Worm (Caenorhabditis elegans) whole organism, young adult: Measurements from ENCODE around the gene F41E6.1.

Experiments used
- F33H1.4 ChIP-seq: fragments of 200-800 bp; sonication (Bioruptor generic); IDR thresholded peaks from 2 replicates; pipeline ENCODE4 v1.3.6; 2022; ENCODE audit warnings: missing genetic modification reagents, missing genetic modification characterization, missing compliant biosample characterization
- Y53F4B.3 ChIP-seq: fragments of 200-800 bp; sonication (Bioruptor generic); IDR thresholded peaks from 2 replicates; pipeline ENCODE4 v1.3.6; 2022; ENCODE audit warnings: missing genetic modification reagents, missing genetic modification characterization, missing compliant biosample characterization
- athp-1 ChIP-seq: sonication (generic microtip); optimal IDR thresholded peaks from 2 replicates; lab custom pipeline; 2017; ENCODE audit warnings: mild to moderate bottlenecking, missing genetic modification characterization, missing compliant biosample characterization
- die-1 ChIP-seq: sonication (generic microtip); optimal IDR thresholded peaks from 2 replicates; lab custom pipeline; 2016; ENCODE audit warnings: missing genotype, mild to moderate bottlenecking, missing genetic modification characterization, missing compliant biosample characterization
- lin-35 ChIP-seq, 3 experiments: fragments of 150-350 bp in 2 of 3; sonication (generic microtip) in 1 of 3; optimal IDR thresholded peaks; 2 replicates each; lab custom pipeline; 2014 to 2018; ENCODE audit warnings: missing biosample characterization in 3 of 3, missing genetic modification characterization in 3 of 3, missing genetic modification reagents in 3 of 3
- lsl-1 ChIP-seq: fragments of 200-800 bp; sonication (Bioruptor generic); optimal IDR thresholded peaks from 2 replicates; lab custom pipeline; 2018; ENCODE audit warnings: mild to moderate bottlenecking, missing genetic modification characterization, moderate library complexity, missing compliant biosample characterization
- nfya-1 ChIP-seq: sonication (generic microtip); optimal IDR thresholded peaks from 2 replicates; lab custom pipeline; 2017; ENCODE audit warnings: antibody characterized with exemption, missing compliant biosample characterization, missing genetic modification characterization, borderline replicate concordance; ENCODE audit not compliant: insufficient read depth
- pha-4 ChIP-seq: fragments of 150-350 bp; sonication (generic microtip); optimal IDR thresholded peaks from 2 replicates; lab custom pipeline; 2014; ENCODE audit warnings: missing biosample characterization, missing genetic modification reagents, missing genetic modification characterization
- snpc-4 ChIP-seq, 5 experiments: fragments of 150-350 bp in 1 of 5; sonication (generic microtip) in 4 of 5; optimal IDR thresholded peaks; 2 replicates each; lab custom pipeline; 2014 to 2018; ENCODE audit warnings: missing genetic modification characterization in 5 of 5, missing biosample characterization in 3 of 5, antibody characterized with exemption in 2 of 5, mild to moderate bottlenecking in 2 of 5, missing compliant biosample characterization in 2 of 5, missing genotype in 2 of 5, moderate library complexity in 2 of 5, missing genetic modification reagents in 1 of 5
- tbp1 ChIP-seq: fragments of 200-800 bp; sonication (Bioruptor generic); optimal IDR thresholded peaks from 2 replicates; lab custom pipeline; 2018; ENCODE audit warnings: mild to moderate bottlenecking, missing genetic modification characterization, missing compliant biosample characterization
- unc-62 ChIP-seq: fragments of 150-350 bp; optimal IDR thresholded peaks from 2 replicates; lab custom pipeline; 2014; ENCODE audit warnings: missing biosample characterization, missing genetic modification reagents, missing genetic modification characterization
- zfh-2 ChIP-seq: fragments of 200-800 bp; sonication (Bioruptor generic); conservative IDR thresholded peaks from 2 replicates; pipeline ENCODE4 v1.3.6; 2022; ENCODE audit warnings: missing genetic modification reagents, missing genetic modification characterization, missing compliant biosample characterization
- ztf-3 ChIP-seq: fragments of 200-800 bp; sonication (Bioruptor generic); optimal IDR thresholded peaks from 2 replicates; lab custom pipeline; 2018; ENCODE audit warnings: mild to moderate bottlenecking, missing genetic modification characterization, missing compliant biosample characterization

DNA sequence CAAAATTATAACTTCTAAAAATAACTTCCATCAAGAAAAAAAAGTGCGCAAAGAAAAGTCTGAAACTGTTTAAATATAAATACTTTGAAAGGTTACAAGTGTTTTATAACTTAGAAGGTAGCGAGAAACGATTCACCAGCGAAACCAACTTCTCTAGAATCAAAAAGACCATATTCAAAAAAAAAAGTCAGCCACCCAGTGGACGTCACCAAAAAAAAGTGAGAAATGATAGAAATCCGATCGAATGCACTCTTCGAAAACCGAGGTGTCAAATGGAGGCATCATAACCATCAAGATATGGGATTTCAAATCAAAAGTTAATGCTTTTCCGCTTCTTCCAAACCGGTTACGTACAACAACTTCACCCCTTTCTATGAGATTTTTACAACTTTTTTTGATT, 35.9 kb upstream of the F41E6.1 start:
- TF ChIP-seq athp-1 (tag; lab: Kevin White, UChicago), result no peak
- no peak for TF ChIP-seq pha-4 (tag; lab: Kevin White, UChicago)
- TF ChIP-seq lin-35 (GFP tag; optimal IDR thresholded peaks at IDR 0.05; lab: Kevin White, UChicago), result no peak
- TF ChIP-seq zfh-2, result no peak
- no peak for TF ChIP-seq Y53F4B.3 (GFP tag; lab: Robert Waterston, UW)
- no peak for TF ChIP-seq snpc-4 (GFP tag; optimal IDR thresholded peaks at IDR 0.05; lab: Kevin White, UChicago)
- TF ChIP-seq snpc-4 (tag; optimal IDR thresholded peaks at IDR 0.05; lab: Kevin White, UChicago), result no peak
- no peak for TF ChIP-seq tbp1 (GFP tag; lab: Kevin White, UChicago)
- TF ChIP-seq F33H1.4, result no peak
- no peak for TF ChIP-seq die-1 (tag; lab: Kevin White, UChicago)
- no peak for TF ChIP-seq unc-62 (GFP tag; lab: Kevin White, UChicago)
- TF ChIP-seq lsl-1 (GFP tag; lab: Kevin White, UChicago), result no peak
- no peak for TF ChIP-seq ztf-3 (GFP tag; lab: Kevin White, UChicago)
- no peak for TF ChIP-seq nfya-1 (tag; lab: Kevin White, UChicago)
